Worm (Caenorhabditis elegans) whole organism, early embryonic: ENCODE data around the gene glb-15.
A peak's percentile ranks its signal among the peaks of the same experiment; 100 is the strongest.

Experiments used
- B0310.2 ChIP-seq: sonication (generic microtip); optimal IDR thresholded peaks from 2 replicates; lab custom pipeline; 2016; ENCODE audit warnings: mild to moderate bottlenecking, missing genetic modification characterization, missing compliant biosample characterization
- F13C5.2 ChIP-seq: sonication (generic microtip); optimal IDR thresholded peaks from 2 replicates; lab custom pipeline; 2017; ENCODE audit warnings: mild to moderate bottlenecking, missing genetic modification characterization, inconsistent platforms, missing compliant biosample characterization
- aly-1 ChIP-seq: sonication (generic microtip); optimal IDR thresholded peaks from 2 replicates; lab custom pipeline; 2016; ENCODE audit warnings: missing genetic modification characterization, missing compliant biosample characterization
- ama-1 ChIP-seq: fragments of 150-350 bp; optimal IDR thresholded peaks from 2 replicates; lab custom pipeline; 2014
- ceh-13 ChIP-seq: fragments of 200-800 bp; sonication (Bioruptor generic); optimal IDR thresholded peaks from 2 replicates; lab custom pipeline; 2018; ENCODE audit warnings: mild to moderate bottlenecking, missing genetic modification characterization, missing compliant biosample characterization
- ceh-36 ChIP-seq: sonication (generic microtip); optimal IDR thresholded peaks from 2 replicates; lab custom pipeline; 2016; ENCODE audit warnings: missing genetic modification characterization, inconsistent platforms, missing compliant biosample characterization
- ets-7 ChIP-seq: sonication (generic microtip); optimal IDR thresholded peaks from 2 replicates; lab custom pipeline; 2016; ENCODE audit warnings: missing genotype, missing genetic modification characterization, missing compliant biosample characterization
- flt-1 ChIP-seq: fragments of 200-800 bp; sonication (Bioruptor generic); IDR thresholded peaks from 2 replicates; pipeline ENCODE4 v1.3.6; 2022; ENCODE audit warnings: missing genetic modification characterization, missing compliant biosample characterization
- hmbx-1 ChIP-seq: sonication (generic microtip); optimal IDR thresholded peaks from 2 replicates; lab custom pipeline; 2016; ENCODE audit warnings: mild to moderate bottlenecking, missing genetic modification characterization, missing compliant biosample characterization
- hmg-4 ChIP-seq: fragments of 200-800 bp; sonication (Bioruptor generic); optimal IDR thresholded peaks from 2 replicates; lab custom pipeline; 2018; ENCODE audit warnings: mild to moderate bottlenecking, missing genetic modification characterization, missing compliant biosample characterization
- hnd-1 ChIP-seq: sonication (generic microtip); optimal IDR thresholded peaks from 2 replicates; lab custom pipeline; 2016; ENCODE audit warnings: missing genetic modification characterization, missing compliant biosample characterization
- pes-1 ChIP-seq: fragments of 200-800 bp; sonication (Bioruptor generic); IDR thresholded peaks from 2 replicates; pipeline ENCODE4 v1.3.6; 2022; ENCODE audit warnings: missing genetic modification reagents, missing genetic modification characterization, missing compliant biosample characterization
- scrt-1 ChIP-seq: fragments of 200-800 bp; sonication (Bioruptor generic); IDR thresholded peaks from 2 replicates; pipeline ENCODE4 v1.3.6; 2022; ENCODE audit warnings: missing genetic modification characterization, missing compliant biosample characterization
- sea-1 ChIP-seq: fragments of 200-800 bp; sonication (Bioruptor generic); conservative IDR thresholded peaks from 2 replicates; pipeline ENCODE4 v1.3.6; 2022; ENCODE audit warnings: missing genetic modification characterization, missing compliant biosample characterization
- tbx-11 ChIP-seq: fragments of 200-800 bp; sonication (Bioruptor generic); IDR thresholded peaks from 2 replicates; pipeline ENCODE4 v1.3.6; 2022; ENCODE audit warnings: missing genetic modification characterization, missing compliant biosample characterization
- tbx-37 ChIP-seq: fragments of 200-800 bp; sonication (Bioruptor generic); conservative IDR thresholded peaks from 2 replicates; pipeline ENCODE4 v1.3.6; 2022; ENCODE audit warnings: missing genetic modification reagents, missing genetic modification characterization, missing compliant biosample characterization
- tra-4 ChIP-seq: sonication (generic microtip); optimal IDR thresholded peaks from 2 replicates; lab custom pipeline; 2017; ENCODE audit warnings: missing genetic modification characterization, missing compliant biosample characterization

The glb-15 gene

DNA sequence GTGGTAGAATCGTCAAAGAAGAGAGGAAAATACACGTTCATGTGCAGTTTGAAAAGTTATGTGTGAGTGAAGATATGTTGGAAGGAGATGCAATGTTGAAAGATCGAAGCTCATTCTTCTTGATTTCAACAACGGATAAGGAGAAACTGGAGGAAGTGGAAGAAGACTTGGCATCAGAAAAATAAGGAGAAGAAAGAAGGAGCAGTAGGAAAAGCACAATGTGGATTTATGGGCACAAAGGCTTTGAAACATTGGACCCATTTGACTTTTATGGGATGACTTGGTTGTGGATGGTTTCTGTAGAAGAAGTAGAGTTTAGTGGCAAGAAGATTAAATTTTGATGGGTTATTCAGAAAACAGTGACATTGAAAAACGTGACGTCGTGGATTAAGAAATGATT is 2.0 kb upstream of the glb-15 start:
- no peak for TF ChIP-seq ceh-13
- TF ChIP-seq tbx-37 (GFP tag; lab: Robert Waterston, UW): no peak
- TF ChIP-seq hmbx-1 (tag; lab: Kevin White, UChicago): no peak
- no peak for TF ChIP-seq ets-7 (tag; lab: Kevin White, UChicago)
- no peak for TF ChIP-seq F13C5.2 (tag; lab: Kevin White, UChicago)
- no peak for TF ChIP-seq pes-1 (GFP tag; lab: Robert Waterston, UW)

- TF ChIP-seq ceh-13: no peak
- no peak for TF ChIP-seq sea-1 (GFP tag; lab: Robert Waterston, UW)
- TF ChIP-seq hnd-1 (tag; lab: Kevin White, UChicago): no peak
- no peak for TF ChIP-seq aly-1
- TF ChIP-seq ceh-36: no peak
- no peak for TF ChIP-seq scrt-1 (GFP tag; lab: Robert Waterston, UW)
- no peak for TF ChIP-seq flt-1 (GFP tag; lab: Robert Waterston, UW)
- TF ChIP-seq B0310.2: no peak
- no peak for TF ChIP-seq ets-7 (tag; lab: Kevin White, UChicago)
- TF ChIP-seq tra-4: no peak
- no peak for TF ChIP-seq F13C5.2 (tag; lab: Kevin White, UChicago)
- no peak for TF ChIP-seq tbx-37 (GFP tag; lab: Robert Waterston, UW)
- no peak for TF ChIP-seq tbx-11 (GFP tag; lab: Robert Waterston, UW)
- no peak for TF ChIP-seq ama-1
Measured at ce11 chrV:11616813-11617212, 1.3 kb downstream of the glb-15 start.

DNA sequence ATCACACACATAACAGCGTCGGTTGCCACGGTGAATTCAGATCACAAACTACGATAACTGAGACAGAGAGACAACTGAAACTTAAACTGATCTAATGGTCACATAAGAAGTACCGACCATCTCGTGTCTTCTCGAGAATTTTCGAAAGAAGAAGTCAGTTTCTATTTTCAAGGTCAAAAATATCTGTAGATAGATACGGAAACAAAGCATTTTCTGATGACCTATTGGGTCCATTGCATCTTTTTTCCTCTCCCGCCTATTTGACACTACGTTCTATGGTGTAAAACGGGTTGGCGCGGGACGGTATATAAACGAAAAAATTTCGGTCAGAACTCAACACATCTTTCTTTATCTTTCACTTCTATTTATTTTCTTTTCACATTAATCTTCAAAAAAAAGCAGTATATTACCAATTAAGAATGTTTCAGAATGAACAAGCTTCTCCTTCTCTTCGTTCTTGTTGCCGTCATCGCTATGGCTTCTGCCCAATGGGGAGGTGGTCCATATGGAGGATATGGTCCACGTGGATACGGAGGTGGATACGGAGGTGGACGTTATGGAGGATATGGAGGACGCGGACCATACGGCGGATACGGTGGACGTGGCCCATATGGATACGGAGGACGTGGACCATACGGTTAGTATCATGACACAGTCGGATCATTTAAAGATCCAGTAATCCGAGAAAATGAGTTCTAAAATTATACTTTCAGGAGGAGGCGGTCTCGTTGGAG is 2.0 kb downstream of the glb-15 start, which contains the start of gene nlp-24:
Gene nlp-24, plus strand, starts transcription at position 429 of the 734 bp plus-strand sequence.
- TF ChIP-seq F13C5.2 (tag; lab: Kevin White, UChicago) (no peak), B0310.2 (no peak), aly-1 (no peak), tra-4 (no peak), scrt-1 (GFP tag; lab: Robert Waterston, UW) (no peak), hnd-1 (tag; lab: Kevin White, UChicago) (no peak), hmg-4 (no peak), hmbx-1 (tag; lab: Kevin White, UChicago) (no peak), ets-7 (tag; lab: Kevin White, UChicago) (no peak), ceh-36 (no peak), ceh-13 (no peak), tbx-37 (GFP tag; lab: Robert Waterston, UW) (no peak)

DNA sequence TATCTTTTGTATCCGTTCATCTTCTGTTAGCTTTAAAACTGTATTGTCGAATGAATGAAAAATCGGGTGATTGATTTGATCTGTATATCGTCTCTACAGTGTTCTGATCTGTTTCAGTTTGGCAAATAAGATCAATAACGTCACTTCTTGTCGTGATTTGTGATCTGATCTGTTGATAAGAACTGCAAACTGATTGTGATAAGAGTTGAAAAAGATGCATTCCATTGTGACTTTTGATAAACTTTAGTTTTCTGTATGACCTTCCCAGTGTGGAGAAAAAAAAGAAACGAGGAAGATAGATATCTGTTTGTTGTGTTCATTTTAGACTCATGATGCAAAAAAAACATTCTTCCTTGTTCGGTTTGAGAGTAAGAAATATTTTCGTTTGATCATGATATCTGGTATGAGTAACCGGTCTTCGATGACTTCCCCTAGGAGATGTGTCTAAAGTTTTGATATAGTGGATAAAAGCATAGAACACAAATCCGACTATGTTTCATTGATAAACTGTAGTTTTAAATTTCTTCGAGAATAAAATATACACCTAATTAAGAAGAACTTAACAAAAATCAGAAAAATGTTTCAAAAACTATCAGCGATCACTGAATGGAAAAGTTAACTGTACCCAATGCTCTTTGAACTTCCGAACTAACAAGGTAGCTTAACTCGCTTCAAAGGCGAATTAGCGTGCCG is 3.1 kb downstream of the glb-15 start:
- TF ChIP-seq sea-1 (GFP tag; lab: Robert Waterston, UW) (no peak), B0310.2 (no peak), ceh-13 (no peak), ama-1 (no peak), tra-4 (no peak), pes-1 (GFP tag; lab: Robert Waterston, UW) (no peak), tbx-37 (GFP tag; lab: Robert Waterston, UW) (no peak), ceh-36 (no peak), ets-7 (tag; lab: Kevin White, UChicago) (no peak), aly-1 (no peak), scrt-1 (GFP tag; lab: Robert Waterston, UW) (no peak), flt-1 (GFP tag; lab: Robert Waterston, UW) (no peak), hnd-1 (tag; lab: Kevin White, UChicago) (no peak), tbx-11 (GFP tag; lab: Robert Waterston, UW) (no peak)

- no peak for TF ChIP-seq sea-1 (GFP tag; lab: Robert Waterston, UW)
- no peak for TF ChIP-seq flt-1 (GFP tag; lab: Robert Waterston, UW)
- no peak for TF ChIP-seq hnd-1 (tag; lab: Kevin White, UChicago)
- TF ChIP-seq ama-1: no peak
- no peak for TF ChIP-seq ceh-36
- TF ChIP-seq tbx-37 (GFP tag; lab: Robert Waterston, UW): no peak
- no peak for TF ChIP-seq tra-4
- TF ChIP-seq scrt-1 (GFP tag; lab: Robert Waterston, UW): no peak
- no peak for TF ChIP-seq hmg-4
- TF ChIP-seq ets-7 (tag; lab: Kevin White, UChicago): no peak
- no peak for TF ChIP-seq hmbx-1 (tag; lab: Kevin White, UChicago)
- TF ChIP-seq pes-1 (GFP tag; lab: Robert Waterston, UW): no peak
- TF ChIP-seq aly-1: no peak
- TF ChIP-seq ceh-13: no peak
- no peak for TF ChIP-seq B0310.2
- no peak for TF ChIP-seq F13C5.2 (tag; lab: Kevin White, UChicago)
- no peak for TF ChIP-seq tbx-11 (GFP tag; lab: Robert Waterston, UW)
Measured at ce11 chrV:11613007-11613406, 5.1 kb downstream of the glb-15 start, which contains the start of gene tag-290. Gene tag-290 (plus strand): TSS chrV:11613307.

- TF ChIP-seq hmbx-1 (tag; lab: Kevin White, UChicago) (peak; percentile 8), hmg-4 (peak; percentile 81), B0310.2 (peak; percentile 64), tbx-11 (GFP tag; lab: Robert Waterston, UW) (peak; percentile 73), F13C5.2 (tag; lab: Kevin White, UChicago) (peak; percentile 92), ceh-13 (peak; percentile 57), pes-1 (GFP tag; lab: Robert Waterston, UW) (peak; percentile 88), hnd-1 (tag; lab: Kevin White, UChicago) (peak; percentile 65), tra-4 (peak; percentile 59), aly-1 (peak; percentile 54), ets-7 (tag; lab: Kevin White, UChicago) (peak; percentile 38), sea-1 (GFP tag; lab: Robert Waterston, UW) (peak; percentile 83), flt-1 (GFP tag; lab: Robert Waterston, UW) (no peak; the same call in 1 of the 2 replicates), ceh-36 (peak; percentile 51), ama-1 (no peak), tbx-37 (GFP tag; lab: Robert Waterston, UW) (peak; percentile 82), scrt-1 (GFP tag; lab: Robert Waterston, UW) (no peak; the same call in 1 of the 2 replicates)
Measured at ce11 chrV:11610481-11610880, 7.6 kb downstream of the glb-15 start, which contains the start of gene sas-5. Gene sas-5 (plus strand): TSS chrV:11610737.
